Worm (Caenorhabditis elegans) whole organism, L1 larva: ENCODE measurements around the gene npr-41.

Source experiments
- C16A3.4 ChIP-seq: fragments of 150-350 bp; optimal IDR thresholded peaks from 2 replicates; lab custom pipeline; 2014; ENCODE audit warnings: missing biosample characterization, missing genetic modification characterization
- F16B12.6 ChIP-seq: fragments of 150-350 bp; optimal IDR thresholded peaks from 2 replicates; lab custom pipeline; 2014; ENCODE audit warnings: missing biosample characterization, missing genetic modification characterization
- aha-1 ChIP-seq: fragments of 150-350 bp; optimal IDR thresholded peaks from 2 replicates; lab custom pipeline; 2014; ENCODE audit warnings: missing biosample characterization, missing genetic modification characterization
- alr-1 ChIP-seq: fragments of 200-800 bp; sonication (Bioruptor generic); optimal IDR thresholded peaks from 2 replicates; lab custom pipeline; 2018; ENCODE audit warnings: borderline replicate concordance, mild to moderate bottlenecking, missing genetic modification characterization, missing compliant biosample characterization
- aly-2 ChIP-seq: fragments of 150-350 bp; optimal IDR thresholded peaks from 2 replicates; lab custom pipeline; 2014; ENCODE audit warnings: missing biosample characterization, missing genetic modification characterization
- blmp-1 ChIP-seq: fragments of 150-350 bp; optimal IDR thresholded peaks from 2 replicates; lab custom pipeline; 2014; ENCODE audit warnings: missing biosample characterization, missing genetic modification characterization
- ceh-82 ChIP-seq, 3 experiments: fragments of 150-350 bp in 1 of 3; sonication (generic microtip) in 2 of 3; optimal IDR thresholded peaks; 2 replicates each; lab custom pipeline; 2014 to 2017; ENCODE audit warnings: missing biosample characterization in 3 of 3, missing genetic modification characterization in 3 of 3
- dpl-1 ChIP-seq, 3 experiments: fragments of 150-350 bp in 2 of 3; sonication (generic microtip) in 1 of 3; optimal IDR thresholded peaks; 2 replicates each; lab custom pipeline; 2014 to 2017; ENCODE audit warnings: missing biosample characterization in 3 of 3, missing genetic modification characterization in 3 of 3, missing genetic modification reagents in 3 of 3
- efl-1 ChIP-seq, 4 experiments: fragments of 150-350 bp; optimal IDR thresholded peaks in 3 of 4; peaks in 1 of 4; 1 replicate in 1 of 4; 2 replicates in 3 of 4; lab custom pipeline; 2014; ENCODE audit warnings: missing biosample characterization in 2 of 4, missing genetic modification characterization in 2 of 4, missing genetic modification reagents in 2 of 4
- grh-1 ChIP-seq: fragments of 200-800 bp; sonication (Bioruptor generic); IDR thresholded peaks from 2 replicates; pipeline ENCODE4 v1.3.6; 2022; ENCODE audit warnings: missing genetic modification reagents, missing genetic modification characterization, missing compliant biosample characterization
- irx-1 ChIP-seq: sonication (generic microtip); optimal IDR thresholded peaks from 2 replicates; lab custom pipeline; 2016; ENCODE audit warnings: missing genetic modification characterization, missing compliant biosample characterization
- lin-14 ChIP-seq: fragments of 200-800 bp; sonication (Bioruptor generic); optimal IDR thresholded peaks from 2 replicates; lab custom pipeline; 2018; ENCODE audit warnings: mild to moderate bottlenecking, missing genetic modification characterization, moderate library complexity, missing compliant biosample characterization
- lin-35 ChIP-seq, 2 experiments: fragments of 150-350 bp; optimal IDR thresholded peaks; 2 replicates each; lab custom pipeline; 2014; ENCODE audit warnings: missing biosample characterization in 2 of 2, missing genetic modification characterization in 2 of 2, missing genetic modification reagents in 2 of 2
- lin-39 ChIP-seq: fragments of 150-350 bp; optimal IDR thresholded peaks from 2 replicates; lab custom pipeline; 2014; ENCODE audit warnings: missing biosample characterization, missing genetic modification reagents, missing genetic modification characterization
- lir-3 ChIP-seq: sonication (generic microtip); optimal IDR thresholded peaks from 2 replicates; lab custom pipeline; 2016; ENCODE audit warnings: mild to moderate bottlenecking, missing genetic modification characterization, moderate library complexity, missing compliant biosample characterization; ENCODE audit not compliant: poor library complexity
- lsy-2 ChIP-seq, 2 experiments: fragments of 150-350 bp; optimal IDR thresholded peaks; 2 replicates each; lab custom pipeline; 2014; ENCODE audit warnings: missing biosample characterization in 2 of 2, missing genetic modification characterization in 2 of 2
- mdl-1 ChIP-seq, 2 experiments: fragments of 150-350 bp; optimal IDR thresholded peaks; 2 replicates each; lab custom pipeline; 2014 to 2017; ENCODE audit warnings: missing biosample characterization in 2 of 2, missing genetic modification characterization in 2 of 2, inconsistent platforms in 1 of 2
- mep-1 ChIP-seq: fragments of 150-350 bp; optimal IDR thresholded peaks from 2 replicates; lab custom pipeline; 2014; ENCODE audit warnings: missing biosample characterization, missing genetic modification characterization
- nhr-11 ChIP-seq: fragments of 150-350 bp; optimal IDR thresholded peaks from 2 replicates; lab custom pipeline; 2014; ENCODE audit warnings: missing biosample characterization, missing genetic modification characterization
- nhr-19 ChIP-seq: fragments of 200-800 bp; sonication (Bioruptor generic); conservative IDR thresholded peaks from 2 replicates; pipeline ENCODE4 v1.3.6; 2022; ENCODE audit warnings: missing genetic modification characterization, missing compliant biosample characterization
- nhr-20 ChIP-seq: sonication (generic microtip); optimal IDR thresholded peaks from 2 replicates; lab custom pipeline; 2016; ENCODE audit warnings: mild to moderate bottlenecking, missing genetic modification characterization, missing compliant biosample characterization
- nhr-47 ChIP-seq: sonication (generic microtip); optimal IDR thresholded peaks from 2 replicates; lab custom pipeline; 2016; ENCODE audit warnings: mild to moderate bottlenecking, missing genetic modification characterization, moderate library complexity, missing compliant biosample characterization
- nhr-71 ChIP-seq: sonication (generic microtip); optimal IDR thresholded peaks from 2 replicates; lab custom pipeline; 2016; ENCODE audit warnings: mild to moderate bottlenecking, missing genetic modification characterization, moderate library complexity, missing compliant biosample characterization
- nhr-85 ChIP-seq: sonication (generic microtip); peaks from one replicate; lab custom pipeline; 2016; ENCODE audit warnings: missing genetic modification characterization, inconsistent platforms, missing compliant biosample characterization
- pag-3 ChIP-seq: sonication (generic microtip); optimal IDR thresholded peaks from 2 replicates; lab custom pipeline; 2017; ENCODE audit warnings: missing genetic modification characterization, mild to moderate bottlenecking, missing compliant biosample characterization, antibody characterized with exemption, borderline replicate concordance; ENCODE audit not compliant: insufficient read depth
- rnt-1 ChIP-seq: sonication (generic microtip); optimal IDR thresholded peaks from 2 replicates; lab custom pipeline; 2016; ENCODE audit warnings: mild to moderate bottlenecking, missing genetic modification characterization, moderate library complexity, missing compliant biosample characterization
- skn-1 ChIP-seq: fragments of 150-350 bp; optimal IDR thresholded peaks from 2 replicates; lab custom pipeline; 2014; ENCODE audit warnings: missing biosample characterization, missing genetic modification characterization
- snu-23 ChIP-seq: sonication (generic microtip); optimal IDR thresholded peaks from 2 replicates; lab custom pipeline; 2016; ENCODE audit warnings: missing genetic modification characterization, missing compliant biosample characterization
- sup-37 ChIP-seq: fragments of 200-800 bp; sonication (Bioruptor generic); optimal IDR thresholded peaks from 2 replicates; lab custom pipeline; 2018; ENCODE audit warnings: mild to moderate bottlenecking, missing genetic modification characterization, missing compliant biosample characterization
- unc-62 ChIP-seq: fragments of 150-350 bp; optimal IDR thresholded peaks from 2 replicates; lab custom pipeline; 2014; ENCODE audit warnings: missing biosample characterization, missing genetic modification reagents, missing genetic modification characterization
- vab-15 ChIP-seq: sonication (generic microtip); optimal IDR thresholded peaks from 2 replicates; lab custom pipeline; 2017; ENCODE audit warnings: missing genotype, mild to moderate bottlenecking, missing genetic modification characterization, missing compliant biosample characterization
- xbp-1 ChIP-seq: sonication (generic microtip); optimal IDR thresholded peaks from 2 replicates; lab custom pipeline; 2016; ENCODE audit warnings: missing genetic modification characterization, missing compliant biosample characterization
- zip-4 ChIP-seq: fragments of 200-800 bp; sonication (Bioruptor generic); optimal IDR thresholded peaks from 2 replicates; lab custom pipeline; 2018; ENCODE audit warnings: mild to moderate bottlenecking, missing genetic modification characterization, moderate library complexity, missing compliant biosample characterization
- ztf-11 ChIP-seq, 2 experiments: sonication (generic microtip); optimal IDR thresholded peaks; 2 replicates each; lab custom pipeline; 2016 to 2017; ENCODE audit warnings: missing genetic modification characterization in 2 of 2, missing biosample characterization in 1 of 2, missing compliant biosample characterization in 1 of 2

npr-41 gene

ce11 chrII:11495307-11495706 lies 15.2 kb upstream of the npr-41 start, which contains the start of the genes ooc-3 and B0334.4:
Gene ooc-3, minus strand, starts transcription at chrII:11495321.
Gene B0334.4, plus strand, starts transcription at chrII:11495692.
- TF ChIP-seq lsy-2 (tag; optimal IDR thresholded peaks at IDR 0.05; lab: Kevin White, UChicago), result peak; percentile 80 to 97
- peak; percentile 6 for TF ChIP-seq blmp-1 (tag; lab: Kevin White, UChicago)
- TF ChIP-seq nhr-47, result peak; percentile 32
- TF ChIP-seq zip-4 (GFP tag; lab: Kevin White, UChicago), result peak; percentile 32
- no peak for TF ChIP-seq lin-39 (tag; lab: Kevin White, UChicago)
- peak; percentile 27 for TF ChIP-seq nhr-71
- peak; percentile 44 to 60 for TF ChIP-seq lin-35 (GFP tag; optimal IDR thresholded peaks at IDR 0.05; lab: Kevin White, UChicago)
- peak; percentile 81 for TF ChIP-seq F16B12.6 (tag; lab: Kevin White, UChicago)
- peak; percentile 29 for TF ChIP-seq mep-1 (tag; lab: Kevin White, UChicago)
- peak; percentile 22 for TF ChIP-seq lin-14 (GFP tag; lab: Kevin White, UChicago)
- TF ChIP-seq C16A3.4, result peak; percentile 16
- TF ChIP-seq skn-1 (tag; lab: Kevin White, UChicago), result peak; percentile 47
- peak; percentile 16 for TF ChIP-seq aly-2 (tag; lab: Kevin White, UChicago)
- no peak for TF ChIP-seq nhr-85 (tag; lab: Kevin White, UChicago)
- peak; percentile 14 to 67 (median 34) for TF ChIP-seq dpl-1 (GFP tag; optimal IDR thresholded peaks at IDR 0.05; lab: Kevin White, UChicago)
- TF ChIP-seq irx-1 (tag; lab: Kevin White, UChicago), result no peak
- TF ChIP-seq snu-23 (GFP tag; lab: Kevin White, UChicago), result peak; percentile 45
- peak; percentile 38 to 58 for TF ChIP-seq efl-1 (optimal IDR thresholded peaks at IDR 0.05; lab: Kevin White, UChicago)
- peak; percentile 56 to 85 for TF ChIP-seq efl-1 (GFP tag; optimal IDR thresholded peaks at IDR 0.05 in 1 of 2; lab: Kevin White, UChicago)
- TF ChIP-seq ceh-82 (tag; optimal IDR thresholded peaks at IDR 0.05; lab: Kevin White, UChicago), result peak in 2 of 3 experiments; percentile 18 to 48
- TF ChIP-seq alr-1, result no peak
- no peak for TF ChIP-seq lir-3 (tag; lab: Kevin White, UChicago)
- TF ChIP-seq sup-37, result no peak

DNA sequence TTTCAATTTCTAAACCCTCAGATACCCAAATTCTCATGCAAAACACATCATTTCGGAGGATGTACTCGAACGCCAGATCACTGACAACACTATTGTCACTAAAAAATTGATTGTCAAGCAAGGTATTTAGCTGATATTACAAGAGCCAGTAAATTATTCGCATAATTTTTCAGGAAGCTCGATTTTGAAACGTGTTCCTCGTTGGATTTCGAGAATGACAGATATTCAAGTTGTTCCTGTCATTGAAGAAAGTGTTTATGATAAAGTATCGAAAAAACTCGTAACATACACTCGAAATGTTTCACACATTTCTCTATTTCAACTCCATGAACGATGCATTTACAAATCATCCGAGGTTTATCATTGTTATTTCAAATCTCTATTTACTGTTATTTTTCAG lies 14.7 kb upstream of the npr-41 start:
- TF ChIP-seq dpl-1 (GFP tag; optimal IDR thresholded peaks at IDR 0.05; lab: Kevin White, UChicago) (no peak), efl-1 (optimal IDR thresholded peaks at IDR 0.05; lab: Kevin White, UChicago) (no peak), efl-1 (GFP tag; optimal IDR thresholded peaks at IDR 0.05 in 1 of 2; lab: Kevin White, UChicago) (peak in 1 of 2 experiments; percentile 93), pag-3 (no peak)

DNA sequence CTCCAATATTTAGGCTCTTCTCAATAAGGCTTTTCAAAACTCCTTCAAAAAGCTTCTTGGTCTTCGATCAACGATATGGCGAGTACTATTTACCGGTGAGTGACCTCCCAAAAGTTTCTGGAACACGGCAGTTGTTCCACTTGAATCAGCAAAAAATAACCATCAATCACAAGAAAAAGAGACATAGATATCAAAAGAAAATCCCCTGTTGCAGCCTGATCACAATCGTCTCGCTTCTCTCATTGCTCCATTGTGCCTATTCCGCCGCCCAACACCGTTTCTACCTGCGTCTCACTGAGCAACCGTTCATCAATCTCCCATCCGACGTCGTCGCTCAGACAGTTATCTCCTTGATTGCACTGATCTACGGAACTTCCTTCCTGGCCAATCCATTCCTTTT lies 13.7 kb upstream of the npr-41 start, which contains the start of gene emc-5:
emc-5 (plus strand) TSS at position 14 of the 400 bp plus-strand sequence.
- TF ChIP-seq lin-14 (GFP tag; lab: Kevin White, UChicago) (peak; percentile 45), sup-37 (no peak), lsy-2 (tag; optimal IDR thresholded peaks at IDR 0.05; lab: Kevin White, UChicago) (peak in 1 of 2 experiments; percentile 42), xbp-1 (tag; lab: Kevin White, UChicago) (no peak), aha-1 (tag; lab: Kevin White, UChicago) (no peak), unc-62 (no peak), rnt-1 (tag; lab: Kevin White, UChicago) (peak; percentile 75), aly-2 (tag; lab: Kevin White, UChicago) (no peak), lir-3 (tag; lab: Kevin White, UChicago) (peak; percentile 14), ceh-82 (tag; optimal IDR thresholded peaks at IDR 0.05; lab: Kevin White, UChicago) (no peak), nhr-19 (GFP tag; lab: Robert Waterston, UW) (peak; percentile 31), vab-15 (tag; lab: Kevin White, UChicago) (no peak), mdl-1 (tag; optimal IDR thresholded peaks at IDR 0.05; lab: Kevin White, UChicago) (no peak), nhr-20 (tag; lab: Kevin White, UChicago) (no peak), grh-1 (GFP tag; lab: Robert Waterston, UW) (no peak), nhr-71 (peak; percentile 47), efl-1 (optimal IDR thresholded peaks at IDR 0.05; lab: Kevin White, UChicago) (peak; percentile 3 to 15), efl-1 (GFP tag; optimal IDR thresholded peaks at IDR 0.05 in 1 of 2; lab: Kevin White, UChicago) (no peak), lin-39 (tag; lab: Kevin White, UChicago) (peak; percentile 73), nhr-11 (tag; lab: Kevin White, UChicago) (no peak), ztf-11 (tag; optimal IDR thresholded peaks at IDR 0.05; lab: Kevin White, UChicago) (no peak)
